Fruit fly (Drosophila melanogaster) whole organism, embryonic: Measurements from ENCODE around the gene CG14668.

Source experiments
- Adf1 ChIP-seq: fragments of 200-800 bp; sonication (Bioruptor generic); IDR thresholded peaks from 2 replicates; pipeline ENCODE4 v1.3.6; 2022; ENCODE audit warnings: missing biosample characterization, missing genetic modification characterization
- CG12155 ChIP-seq: fragments of 200-800 bp; sonication (Bioruptor generic); optimal IDR thresholded peaks from 3 replicates; lab custom pipeline; 2016; ENCODE audit warnings: missing biosample characterization, missing genetic modification characterization
- CG12744 ChIP-seq: fragments of 200-800 bp; sonication (Bioruptor generic); optimal IDR thresholded peaks from 2 replicates; lab custom pipeline; 2016; ENCODE audit warnings: missing biosample characterization, missing genetic modification characterization
- CG13123 ChIP-seq: fragments of 200-800 bp; sonication (Bioruptor generic); optimal IDR thresholded peaks from 2 replicates; lab custom pipeline; 2016; ENCODE audit warnings: missing biosample characterization, missing genetic modification characterization
- CG14710 ChIP-seq: fragments of 200-800 bp; sonication (Bioruptor generic); optimal IDR thresholded peaks from 3 replicates; lab custom pipeline; 2019; ENCODE audit warnings: missing biosample characterization, mild to moderate bottlenecking, missing genetic modification characterization, moderate library complexity
- CG17802 ChIP-seq: fragments of 200-800 bp; sonication (Bioruptor generic); optimal IDR thresholded peaks from 2 replicates; lab custom pipeline; 2018; ENCODE audit warnings: missing biosample characterization, mild to moderate bottlenecking, missing genetic modification characterization, moderate library complexity
- CG18011 ChIP-seq: fragments of 200-800 bp; sonication (Bioruptor generic); optimal IDR thresholded peaks from 2 replicates; lab custom pipeline; 2017; ENCODE audit warnings: missing biosample characterization, missing genetic modification characterization, mild to moderate bottlenecking, moderate library complexity, missing genotype
- CG18262 ChIP-seq: fragments of 200-800 bp; optimal IDR thresholded peaks from 3 replicates; lab custom pipeline; 2019; ENCODE audit warnings: missing biosample characterization, mild to moderate bottlenecking, missing genetic modification characterization, moderate library complexity
- CG1832 ChIP-seq: fragments of 200-800 bp; sonication (Bioruptor generic); optimal IDR thresholded peaks from 2 replicates; lab custom pipeline; 2017; ENCODE audit warnings: missing biosample characterization, mild to moderate bottlenecking, missing genetic modification characterization, inconsistent platforms
- CG2120 ChIP-seq: fragments of 200-800 bp; sonication (Bioruptor generic); optimal IDR thresholded peaks from 3 replicates; lab custom pipeline; 2016; ENCODE audit warnings: missing biosample characterization, missing genetic modification characterization
- CG31441 ChIP-seq: fragments of 200-800 bp; sonication (Bioruptor generic); IDR thresholded peaks from 2 replicates; pipeline ENCODE4 v1.3.6; 2022; ENCODE audit warnings: missing biosample characterization, missing genetic modification characterization
- CG33213 ChIP-seq: fragments of 200-800 bp; sonication (Bioruptor generic); optimal IDR thresholded peaks from 3 replicates; lab custom pipeline; 2016; ENCODE audit warnings: missing biosample characterization, missing genetic modification characterization
- CG34224 ChIP-seq: fragments of 200-800 bp; sonication (Bioruptor generic); IDR thresholded peaks from 3 replicates; pipeline ENCODE4 v1.3.6; 2022; ENCODE audit warnings: missing biosample characterization, missing genetic modification characterization; ENCODE audit not compliant: partially characterized antibody
- CG34422 ChIP-seq: fragments of 200-800 bp; sonication (Bioruptor generic); IDR thresholded peaks from 3 replicates; pipeline ENCODE4 v1.3.6; 2022; ENCODE audit warnings: missing biosample characterization, missing genetic modification characterization
- CG3838 ChIP-seq: fragments of 200-800 bp; sonication (Bioruptor generic); optimal IDR thresholded peaks from 3 replicates; lab custom pipeline; 2016; ENCODE audit warnings: missing biosample characterization, missing genetic modification characterization
- CG4854 ChIP-seq: fragments of 200-800 bp; sonication (Bioruptor generic); optimal IDR thresholded peaks from 2 replicates; lab custom pipeline; 2016; ENCODE audit warnings: missing biosample characterization, missing genetic modification characterization, inconsistent platforms
- CG5245 ChIP-seq: fragments of 200-800 bp; sonication (Bioruptor generic); optimal IDR thresholded peaks from 3 replicates; lab custom pipeline; 2016; ENCODE audit warnings: missing biosample characterization, missing genetic modification characterization
- CG6654 ChIP-seq: fragments of 200-800 bp; sonication (Bioruptor generic); optimal IDR thresholded peaks from 2 replicates; lab custom pipeline; 2017; ENCODE audit warnings: missing biosample characterization, mild to moderate bottlenecking, missing genetic modification characterization
- CG8281 ChIP-seq: fragments of 200-800 bp; sonication (Bioruptor generic); optimal IDR thresholded peaks from 2 replicates; lab custom pipeline; 2018; ENCODE audit warnings: missing biosample characterization, mild to moderate bottlenecking, missing genetic modification characterization, moderate library complexity
- CG9797 ChIP-seq: fragments of 200-800 bp; sonication (Bioruptor generic); optimal IDR thresholded peaks from 3 replicates; lab custom pipeline; 2018; ENCODE audit warnings: missing biosample characterization, mild to moderate bottlenecking, missing genetic modification characterization
- Dip3 ChIP-seq: fragments of 200-800 bp; sonication (Bioruptor generic); optimal IDR thresholded peaks from 3 replicates; lab custom pipeline; 2016; ENCODE audit warnings: missing biosample characterization, missing genetic modification characterization
- Dll ChIP-seq: fragments of 200-800 bp; sonication (Bioruptor generic); IDR thresholded peaks from 4 replicates; pipeline ENCODE4 v1.3.6; 2022; ENCODE audit warnings: missing biosample characterization, missing genetic modification characterization; ENCODE audit not compliant: partially characterized antibody
- Dp ChIP-seq: fragments of 200-800 bp; sonication (Bioruptor generic); optimal IDR thresholded peaks from 2 replicates; lab custom pipeline; 2018; ENCODE audit warnings: missing biosample characterization, mild to moderate bottlenecking, missing genetic modification characterization, moderate library complexity
- E2f2 ChIP-seq: fragments of 200-800 bp; sonication (Bioruptor generic); IDR thresholded peaks from 2 replicates; pipeline ENCODE4 v1.3.6; 2022; ENCODE audit warnings: missing biosample characterization, missing genetic modification characterization
- ERR ChIP-seq: fragments of 200-800 bp; sonication (Bioruptor generic); optimal IDR thresholded peaks from 2 replicates; lab custom pipeline; 2016; ENCODE audit warnings: missing biosample characterization, missing genetic modification characterization
- HLH4C ChIP-seq: fragments of 200-800 bp; sonication (Bioruptor generic); IDR thresholded peaks from 3 replicates; pipeline ENCODE4 v1.3.6; 2022; ENCODE audit warnings: missing biosample characterization, missing genetic modification characterization; ENCODE audit not compliant: partially characterized antibody
- HLH54F ChIP-seq: fragments of 200-800 bp; sonication (Bioruptor generic); optimal IDR thresholded peaks from 3 replicates; lab custom pipeline; 2016; ENCODE audit warnings: missing biosample characterization, missing genetic modification characterization
- MESR4 ChIP-seq: fragments of 200-800 bp; sonication (Bioruptor generic); optimal IDR thresholded peaks from 2 replicates; lab custom pipeline; 2018; ENCODE audit warnings: missing biosample characterization, mild to moderate bottlenecking, missing genetic modification characterization, moderate library complexity
- Opbp ChIP-seq: fragments of 200-800 bp; sonication (Bioruptor generic); IDR thresholded peaks from 3 replicates; pipeline ENCODE4 v1.3.6; 2022; ENCODE audit warnings: missing biosample characterization, missing genetic modification characterization; ENCODE audit not compliant: partially characterized antibody
- ab ChIP-seq: fragments of 200-800 bp; sonication (Bioruptor generic); optimal IDR thresholded peaks from 2 replicates; lab custom pipeline; 2016; ENCODE audit warnings: missing biosample characterization, missing genetic modification characterization
- ara ChIP-seq: fragments of 200-800 bp; sonication (Bioruptor generic); IDR thresholded peaks from 2 replicates; pipeline ENCODE4 v1.3.6; 2022; ENCODE audit warnings: missing biosample characterization, missing genetic modification characterization
- bbx ChIP-seq: fragments of 200-800 bp; sonication (Bioruptor generic); IDR thresholded peaks from 2 replicates; pipeline ENCODE4 v1.3.6; 2022; ENCODE audit warnings: missing biosample characterization, missing genetic modification characterization; ENCODE audit not compliant: partially characterized antibody
- br ChIP-seq: fragments of >200 bp; optimal IDR thresholded peaks from 2 replicates; lab custom pipeline; 2017
- ci ChIP-seq: fragments of 200-800 bp; sonication (Bioruptor generic); IDR thresholded peaks from 3 replicates; pipeline ENCODE4 v1.3.6; 2022; ENCODE audit warnings: missing biosample characterization, missing genetic modification characterization
- cwo ChIP-seq: fragments of 200-800 bp; sonication (Bioruptor generic); optimal IDR thresholded peaks from 3 replicates; lab custom pipeline; 2017; ENCODE audit warnings: missing biosample characterization, missing genetic modification characterization, mild to moderate bottlenecking, moderate library complexity, missing genetic modification reagents
- dm ChIP-seq: fragments of 200-800 bp; sonication (Bioruptor generic); optimal IDR thresholded peaks from 3 replicates; lab custom pipeline; 2016; ENCODE audit warnings: missing biosample characterization, missing genetic modification characterization
- ems ChIP-seq: fragments of 200-800 bp; sonication (Bioruptor generic); optimal IDR thresholded peaks from 3 replicates; lab custom pipeline; 2016; ENCODE audit warnings: missing biosample characterization, missing genetic modification characterization
- exex ChIP-seq: fragments of 200-800 bp; sonication (Bioruptor generic); optimal IDR thresholded peaks from 4 replicates; lab custom pipeline; 2018; ENCODE audit warnings: missing biosample characterization, mild to moderate bottlenecking, missing genetic modification characterization, moderate library complexity
- eyg ChIP-seq: fragments of 200-800 bp; sonication (Bioruptor generic); optimal IDR thresholded peaks from 3 replicates; lab custom pipeline; 2016; ENCODE audit warnings: missing biosample characterization, missing genetic modification characterization
- ftz-f1 ChIP-seq: fragments of 200-800 bp; sonication (Bioruptor generic); optimal IDR thresholded peaks from 2 replicates; lab custom pipeline; 2016; ENCODE audit warnings: missing biosample characterization, missing genetic modification characterization
- hb ChIP-seq: fragments of 200-800 bp; sonication (Bioruptor generic); IDR thresholded peaks from 3 replicates; pipeline ENCODE4 v1.3.6; 2022; ENCODE audit warnings: missing biosample characterization, missing genetic modification characterization; ENCODE audit not compliant: partially characterized antibody
- lov ChIP-seq, 2 experiments: fragments of 200-800 bp in 1 of 2; fragments of >200 bp in 1 of 2; sonication (Bioruptor generic) in 1 of 2; IDR thresholded peaks in 1 of 2; optimal IDR thresholded peaks in 1 of 2; 2 replicates in 1 of 2; 3 replicates in 1 of 2; pipeline versions ENCODE4 v1.3.6 to Lab custom; 2017 to 2022; ENCODE audit warnings: missing biosample characterization in 1 of 2, missing genetic modification characterization in 1 of 2
- mld ChIP-seq: fragments of 200-800 bp; sonication (Bioruptor generic); IDR thresholded peaks from 3 replicates; pipeline ENCODE4 v1.3.6; 2022; ENCODE audit warnings: missing biosample characterization, missing genetic modification characterization; ENCODE audit not compliant: partially characterized antibody
- nau ChIP-seq: fragments of 200-800 bp; sonication (Bioruptor generic); optimal IDR thresholded peaks from 3 replicates; lab custom pipeline; 2017; ENCODE audit warnings: missing biosample characterization, mild to moderate bottlenecking, missing genetic modification characterization, missing genetic modification reagents
- nom ChIP-seq: fragments of 200-800 bp; sonication (Bioruptor generic); optimal IDR thresholded peaks from 2 replicates; lab custom pipeline; 2017; ENCODE audit warnings: missing biosample characterization, missing genetic modification characterization, mild to moderate bottlenecking, moderate library complexity, missing genetic modification reagents
- pan ChIP-seq, 4 experiments: fragments of >200 bp in 3 of 4; fragments of 200-800 bp in 1 of 4; sonication (Bioruptor generic) in 1 of 4; optimal IDR thresholded peaks in 3 of 4; IDR thresholded peaks in 1 of 4; 2 replicates each; pipeline versions ENCODE4 v1.3.6 to Lab custom; 2017 to 2022; ENCODE audit warnings: missing biosample characterization in 2 of 4, missing genetic modification characterization in 2 of 4, mixed read lengths in 1 of 4
- scrt ChIP-seq: fragments of 200-800 bp; sonication (Bioruptor generic); optimal IDR thresholded peaks from 2 replicates; lab custom pipeline; 2018; ENCODE audit warnings: missing biosample characterization, mild to moderate bottlenecking, missing genetic modification characterization, moderate library complexity
- sens-2 ChIP-seq: fragments of 200-800 bp; sonication (Bioruptor generic); IDR thresholded peaks from 2 replicates; pipeline ENCODE4 v1.3.6; 2022; ENCODE audit warnings: missing biosample characterization, missing genetic modification characterization
- tio ChIP-seq: fragments of 200-800 bp; sonication (Bioruptor generic); optimal IDR thresholded peaks from 2 replicates; lab custom pipeline; 2017; ENCODE audit warnings: missing biosample characterization, missing genetic modification characterization, inconsistent platforms

Gene CG14668

dm6 chr3R:5371563-5371962, 15.9 kb downstream of the CG14668 start, which contains the start of gene Polr2F (continued):
- TF ChIP-seq dm (GFP tag; lab: Kevin White, UChicago) = peak; percentile 99
- no peak for TF ChIP-seq lov (optimal IDR thresholded peaks at IDR 0.05; lab: Kevin White, UChicago)
- 0 out of 3 replicates have a peak, but pooled peaks have one; percentile 55 for TF ChIP-seq lov (GFP tag; IDR thresholded peaks at IDR 0.05; lab: Robert Waterston, UW)
- TF ChIP-seq CG14710 (tag; lab: Kevin White, UChicago) = peak; percentile 84
- peak; percentile 87 for TF ChIP-seq CG4854 (GFP tag; lab: Kevin White, UChicago)
- no peak for TF ChIP-seq sens-2
- TF ChIP-seq CG17802 (tag; lab: Kevin White, UChicago) = peak; percentile 59
- TF ChIP-seq CG34224 (GFP tag; lab: Robert Waterston, UW) = 0 out of 3 replicates have a peak, but pooled peaks have one; percentile 21
- TF ChIP-seq CG8281 = no peak
- peak; percentile 63 for TF ChIP-seq ab
- peak; percentile 36; the same call in 1 of the 2 replicates for TF ChIP-seq ara (GFP tag; lab: Robert Waterston, UW)
- peak; percentile 67 for TF ChIP-seq CG3838 (GFP tag; lab: Kevin White, UChicago)
- TF ChIP-seq CG12744 (GFP tag; lab: Kevin White, UChicago) = peak; percentile 82
- TF ChIP-seq Adf1 = peak; percentile 72
- TF ChIP-seq nau (GFP tag; lab: Kevin White, UChicago) = no peak
- no peak for TF ChIP-seq br (lab: Kevin White, UChicago)
- peak; percentile 82 for TF ChIP-seq eyg (GFP tag; lab: Kevin White, UChicago)
- TF ChIP-seq CG18262 = peak; percentile 54
- TF ChIP-seq CG18011 (GFP tag; lab: Kevin White, UChicago) = peak; percentile 54
- peak; percentile 62 for TF ChIP-seq cwo (GFP tag; lab: Kevin White, UChicago)
- peak; percentile 100 for TF ChIP-seq CG6654 (GFP tag; lab: Kevin White, UChicago)
- TF ChIP-seq Dll (GFP tag; lab: Robert Waterston, UW) = 0 out of 4 replicates have a peak, but pooled peaks have one; percentile 45
- peak; percentile 97 for TF ChIP-seq MESR4
- peak; percentile 90 for TF ChIP-seq CG33213 (GFP tag; lab: Kevin White, UChicago)
- TF ChIP-seq CG12155 (GFP tag; lab: Kevin White, UChicago) = peak; percentile 89
- peak; percentile 85 for TF ChIP-seq ERR (GFP tag; lab: Kevin White, UChicago)
- peak; percentile 96 for TF ChIP-seq HLH54F (GFP tag; lab: Kevin White, UChicago)
- TF ChIP-seq ems = peak; percentile 90
- peak; percentile 81 for TF ChIP-seq CG5245 (GFP tag; lab: Kevin White, UChicago)
- TF ChIP-seq Dp (GFP tag; lab: Kevin White, UChicago) = peak; percentile 95
- peak; percentile 60 for TF ChIP-seq CG31441 (GFP tag; lab: Robert Waterston, UW)
- peak; percentile 58 for TF ChIP-seq scrt (GFP tag; lab: Kevin White, UChicago)
- peak; percentile 92 for TF ChIP-seq Dip3
- TF ChIP-seq E2f2 = peak; percentile 98
- TF ChIP-seq HLH4C (GFP tag; lab: Robert Waterston, UW) = no peak
- peak; percentile 89 for TF ChIP-seq ci (GFP tag; lab: Robert Waterston, UW)
- no peak for TF ChIP-seq hb (GFP tag; lab: Robert Waterston, UW)
- no peak for TF ChIP-seq tio (GFP tag; lab: Kevin White, UChicago)
- TF ChIP-seq CG9797 (GFP tag; lab: Kevin White, UChicago) = peak; percentile 49
- TF ChIP-seq bbx (GFP tag; lab: Robert Waterston, UW) = peak; percentile 66
- peak; percentile 86 for TF ChIP-seq ftz-f1 (GFP tag; lab: Kevin White, UChicago)
- peak; percentile 78 for TF ChIP-seq CG13123 (GFP tag; lab: Kevin White, UChicago)
- peak; percentile 97 for TF ChIP-seq CG2120 (GFP tag; lab: Kevin White, UChicago)
- TF ChIP-seq nom (GFP tag; lab: Kevin White, UChicago) = peak; percentile 54
- peak; percentile 80 for TF ChIP-seq Opbp (GFP tag; lab: Robert Waterston, UW)
- TF ChIP-seq mld = no peak
- TF ChIP-seq pan (optimal IDR thresholded peaks at IDR 0.05; lab: Kevin White, UChicago) = no peak
- peak in 1 of 2 experiments; percentile 75 for TF ChIP-seq pan (GFP tag; optimal IDR thresholded peaks at IDR 0.05 in 1 of 2, IDR thresholded peaks at IDR 0.05 in 1 of 2)
- TF ChIP-seq exex (tag; lab: Kevin White, UChicago) = peak; percentile 45
- TF ChIP-seq CG1832 (GFP tag; lab: Kevin White, UChicago) = no peak
- peak; percentile 87 for TF ChIP-seq CG34422
